Worm (Caenorhabditis elegans) whole organism, L1 larva: ENCODE data around the gene mop-25.2.

Experiments used
- ceh-90 ChIP-seq: sonication (generic microtip); optimal IDR thresholded peaks from 2 replicates; lab custom pipeline; 2016; ENCODE audit warnings: missing genetic modification characterization, missing compliant biosample characterization
- nhr-77 ChIP-seq: fragments of 150-350 bp; optimal IDR thresholded peaks from 2 replicates; lab custom pipeline; 2014; ENCODE audit warnings: missing biosample characterization, missing genetic modification characterization
- sptf-1 ChIP-seq: fragments of 150-350 bp; optimal IDR thresholded peaks from 2 replicates; lab custom pipeline; 2014; ENCODE audit warnings: missing biosample characterization, missing genetic modification characterization
- zag-1 ChIP-seq: fragments of 150-350 bp; optimal IDR thresholded peaks from 2 replicates; lab custom pipeline; 2014; ENCODE audit warnings: missing biosample characterization, missing genetic modification characterization

- TF ChIP-seq zag-1 (tag; lab: Kevin White, UChicago) (no peak), nhr-77 (tag; lab: Kevin White, UChicago) (no peak), sptf-1 (no peak), ceh-90 (tag; lab: Kevin White, UChicago) (no peak)
Measured at ce11 chrII:9662797-9663196, 40.7 kb downstream of the mop-25.2 start, which contains the start of gene cyp-13A10.
